Worm (Caenorhabditis elegans): ENCODE results near the gene W02G9.4.

Gene W02G9.4

ce11 chrV:2695935-2696334 lies 29.2 kb downstream of the W02G9.4 start, which contains the start of gene Y45G12B.3:
Gene Y45G12B.3, minus strand, starts transcription at chrV:2696254.
- TF ChIP-seq elt-1 (tag; optimal IDR thresholded peaks at IDR 0.05; ENCODE audit: borderline replicate concordance, insufficient read depth) (no peak), ceh-43 (GFP tag; optimal IDR thresholded peaks at IDR 0.05) (no peak), M03D4.4 (tag; optimal IDR thresholded peaks at IDR 0.05) (no peak), nhr-76 (tag; optimal IDR thresholded peaks at IDR 0.05) (no peak), lin-32 (GFP tag; optimal IDR thresholded peaks at IDR 0.05) (no peak), ztf-11 (tag; optimal IDR thresholded peaks at IDR 0.05) (no peak), mls-2 (tag; optimal IDR thresholded peaks at IDR 0.05) (no peak), sem-2 (GFP tag; optimal IDR thresholded peaks at IDR 0.05) (no peak), flh-1 (GFP tag; optimal IDR thresholded peaks at IDR 0.05) (no peak), nhr-28 (tag; optimal IDR thresholded peaks at IDR 0.05) (no peak), mep-1 (tag; optimal IDR thresholded peaks at IDR 0.05) (no peak), unc-120 (tag; optimal IDR thresholded peaks at IDR 0.05; ENCODE audit: poor library complexity, severe bottlenecking) (no peak), sptf-1 (tag; optimal IDR thresholded peaks at IDR 0.05) (no peak), zip-8 (tag; optimal IDR thresholded peaks at IDR 0.05) (no peak), bed-3 (GFP tag; optimal IDR thresholded peaks at IDR 0.05) (no peak), unc-62 (GFP tag; optimal IDR thresholded peaks at IDR 0.05) (no peak), nhr-237 (tag; optimal IDR thresholded peaks at IDR 0.05) (no peak), lsy-2 (tag; optimal IDR thresholded peaks at IDR 0.05) (no peak), nhr-12 (tag; optimal IDR thresholded peaks at IDR 0.05) (no peak)

DNA sequence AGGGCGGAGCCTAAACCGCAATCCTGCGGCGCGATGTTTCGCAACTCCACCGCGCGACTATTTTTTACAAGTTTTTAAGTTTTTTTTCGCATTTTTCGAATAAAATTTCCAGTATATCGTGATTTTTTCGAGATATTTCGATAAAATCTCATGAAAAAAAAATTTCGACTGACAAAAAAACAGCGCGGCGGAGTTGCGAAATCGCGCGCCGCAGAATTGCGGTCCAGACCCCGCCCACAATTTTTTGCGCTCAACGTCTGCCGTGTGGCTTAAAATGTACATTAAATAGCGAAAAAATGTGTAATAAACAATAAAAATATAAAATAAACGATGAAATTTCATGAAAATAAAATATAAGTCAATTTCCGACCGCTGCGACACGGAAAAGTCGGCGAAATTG lies 31.0 kb downstream of the W02G9.4 start:
- TF ChIP-seq sptf-1 (tag; optimal IDR thresholded peaks at IDR 0.05) (peak; percentile 27), M03D4.4 (tag; optimal IDR thresholded peaks at IDR 0.05) (no peak)

- no peak for TF ChIP-seq unc-120 (tag; optimal IDR thresholded peaks at IDR 0.05; ENCODE audit: poor library complexity, severe bottlenecking)
- no peak for TF ChIP-seq ces-1 (GFP tag; optimal IDR thresholded peaks at IDR 0.05)
- TF ChIP-seq blmp-1 (tag; optimal IDR thresholded peaks at IDR 0.05): no peak
- TF ChIP-seq lin-32 (GFP tag; optimal IDR thresholded peaks at IDR 0.05): no peak
- no peak for TF ChIP-seq sem-2 (GFP tag; optimal IDR thresholded peaks at IDR 0.05)
These were observed 32.1 kb downstream of the W02G9.4 start, which contains the start of gene nuo-5 for ce11 chrV:2698826-2699225. Gene nuo-5, plus strand, starts transcription at chrV:2698972.

DNA sequence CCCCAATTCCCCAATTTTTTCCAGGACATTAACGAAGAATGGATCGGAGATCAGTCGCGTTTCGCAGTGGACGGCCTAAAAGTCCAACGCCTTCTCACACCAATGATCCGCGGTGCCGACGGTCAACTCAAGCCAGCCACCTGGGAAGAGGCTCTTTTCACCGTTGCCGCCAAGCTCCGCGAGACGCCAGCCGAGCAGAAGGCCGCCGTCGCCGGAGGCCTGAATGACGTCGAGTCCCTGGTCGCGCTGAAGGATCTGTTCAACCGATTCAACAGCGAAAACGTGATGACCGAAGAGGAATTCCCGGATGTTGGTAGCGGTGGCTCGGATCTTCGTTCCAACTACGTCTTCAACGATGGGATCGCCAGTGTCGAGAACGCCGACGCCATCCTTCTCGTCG lies 36.2 kb downstream of the W02G9.4 start:
- TF ChIP-seq hlh-1 (tag; optimal IDR thresholded peaks at IDR 0.05): no peak
- no peak for TF ChIP-seq nhr-12 (tag; optimal IDR thresholded peaks at IDR 0.05)
- TF ChIP-seq snpc-4 (tag; optimal IDR thresholded peaks at IDR 0.05): no peak

- TF ChIP-seq nhr-76 (tag; optimal IDR thresholded peaks at IDR 0.05) (no peak), ham-2 (GFP tag; optimal IDR thresholded peaks at IDR 0.05) (no peak), nhr-2 (tag; optimal IDR thresholded peaks at IDR 0.05) (no peak), ces-1 (GFP tag; optimal IDR thresholded peaks at IDR 0.05) (no peak), lin-13 (tag; optimal IDR thresholded peaks at IDR 0.05) (no peak), tbx-8 (GFP tag; optimal IDR thresholded peaks at IDR 0.05) (no peak), blmp-1 (tag; optimal IDR thresholded peaks at IDR 0.05) (no peak), unc-120 (tag; optimal IDR thresholded peaks at IDR 0.05; ENCODE audit: poor library complexity, severe bottlenecking) (no peak), elt-3 (tag; optimal IDR thresholded peaks at IDR 0.05) (no peak)
These were observed 36.6 kb downstream of the W02G9.4 start for ce11 chrV:2703299-2703698.

ce11 chrV:2706379-2706778 lies 39.7 kb downstream of the W02G9.4 start:
- TF ChIP-seq drap-1 (GFP tag; optimal IDR thresholded peaks at IDR 0.05) (no peak), unc-39 (tag; optimal IDR thresholded peaks at IDR 0.05) (no peak), lin-13 (tag; optimal IDR thresholded peaks at IDR 0.05) (no peak), elt-1 (tag; optimal IDR thresholded peaks at IDR 0.05; ENCODE audit: borderline replicate concordance, insufficient read depth) (no peak), tbx-8 (GFP tag; optimal IDR thresholded peaks at IDR 0.05) (no peak), pha-4 (tag; optimal IDR thresholded peaks at IDR 0.05) (no peak), lin-32 (GFP tag; optimal IDR thresholded peaks at IDR 0.05) (no peak), nhr-76 (tag; optimal IDR thresholded peaks at IDR 0.05) (no peak), ztf-11 (tag; optimal IDR thresholded peaks at IDR 0.05) (no peak), hlh-1 (tag; optimal IDR thresholded peaks at IDR 0.05) (no peak), ces-1 (GFP tag; optimal IDR thresholded peaks at IDR 0.05) (no peak), mep-1 (tag; optimal IDR thresholded peaks at IDR 0.05) (no peak), unc-120 (tag; optimal IDR thresholded peaks at IDR 0.05; ENCODE audit: poor library complexity, severe bottlenecking) (no peak), M03D4.4 (tag; optimal IDR thresholded peaks at IDR 0.05) (no peak), nhr-12 (tag; optimal IDR thresholded peaks at IDR 0.05) (no peak), lsy-2 (tag; optimal IDR thresholded peaks at IDR 0.05) (no peak), snpc-4 (tag; optimal IDR thresholded peaks at IDR 0.05) (no peak), zip-8 (tag; optimal IDR thresholded peaks at IDR 0.05) (no peak)

All from whole organism, mixed stage, embryonic.